Fruit fly (Drosophila melanogaster): Measurements from ENCODE around the gene CG12104.

Gene CG12104

dm6 chr3L:1644920-1645567, 42.6 kb upstream of the CG12104 start, which contains the start of the genes alphaCOP and CG13919 (continued):
- TF ChIP-seq CG7839 (tag; optimal IDR thresholded peaks at IDR 0.05) (peak; percentile 99), zfh2 (GFP tag; optimal IDR thresholded peaks at IDR 0.05) (peak; percentile 93), CTCF (GFP tag; optimal IDR thresholded peaks at IDR 0.05) (peak; percentile 35), Lpt (GFP tag; optimal IDR thresholded peaks at IDR 0.05) (no peak), cas (GFP tag; IDR thresholded peaks at IDR 0.05) (peak; percentile 93), pho (GFP tag; optimal IDR thresholded peaks at IDR 0.05) (peak; percentile 93), Pdp1 (GFP tag; optimal IDR thresholded peaks at IDR 0.05) (peak; percentile 93 to 96), CG11093 (GFP tag; IDR thresholded peaks at IDR 0.05) (peak; percentile 97), odd (GFP tag; optimal IDR thresholded peaks at IDR 0.05) (peak; percentile 90), sens (GFP tag) (peak; percentile 99), CG1647 (GFP tag; optimal IDR thresholded peaks at IDR 0.05) (peak; percentile 96), CG10565 (GFP tag; optimal IDR thresholded peaks at IDR 0.05) (peak; percentile 62), CG9817 (tag; optimal IDR thresholded peaks at IDR 0.05) (peak; percentile 95), CG3838 (GFP tag; optimal IDR thresholded peaks at IDR 0.05) (peak; percentile 89), ken (GFP tag; IDR thresholded peaks at IDR 0.05) (peak; percentile 98), jing (GFP tag; optimal IDR thresholded peaks at IDR 0.05) (peak; percentile 90), Asciz (GFP tag; optimal IDR thresholded peaks at IDR 0.05) (no peak), CG2120 (GFP tag; optimal IDR thresholded peaks at IDR 0.05) (peak; percentile 98), ewg (GFP tag; optimal IDR thresholded peaks at IDR 0.05) (peak; percentile 92), CG16815 (GFP tag; optimal IDR thresholded peaks at IDR 0.05) (peak; percentile 95), CG9609 (GFP tag; optimal IDR thresholded peaks at IDR 0.05) (peak; percentile 88), da (GFP tag; optimal IDR thresholded peaks at IDR 0.05) (peak; percentile 72), CG13424 (tag; optimal IDR thresholded peaks at IDR 0.05) (peak; percentile 97), Fer2 (tag; optimal IDR thresholded peaks at IDR 0.05) (peak; percentile 89), lov (optimal IDR thresholded peaks at IDR 0.05) (no peak), lov (GFP tag; IDR thresholded peaks at IDR 0.05) (peak; percentile 96), CG13894 (tag; optimal IDR thresholded peaks at IDR 0.05) (peak; percentile 91), E2f1 (GFP tag; IDR thresholded peaks at IDR 0.05) (peak; percentile 96), ssp (GFP tag; IDR thresholded peaks at IDR 0.05) (peak; percentile 92), CG3407 (GFP tag; optimal IDR thresholded peaks at IDR 0.05) (peak; percentile 92), Hr3 (GFP tag; optimal IDR thresholded peaks at IDR 0.05) (peak; percentile 98), CG9797 (GFP tag; optimal IDR thresholded peaks at IDR 0.05) (peak; percentile 32), Mes4 (GFP tag; optimal IDR thresholded peaks at IDR 0.05) (peak; percentile 89), crp (GFP tag; optimal IDR thresholded peaks at IDR 0.05) (peak in 1 of 2 experiments; percentile 77), Nf-YC (tag; optimal IDR thresholded peaks at IDR 0.05) (peak; percentile 85), Bgb (GFP tag; IDR thresholded peaks at IDR 0.05; ENCODE audit: partially characterized antibody) (no peak), Dfd (GFP tag; optimal IDR thresholded peaks at IDR 0.05) (no peak), CG6683 (GFP tag; optimal IDR thresholded peaks at IDR 0.05) (peak; percentile 82), NfI (GFP tag; optimal IDR thresholded peaks at IDR 0.05) (peak; percentile 96), ro (GFP tag; IDR thresholded peaks at IDR 0.05) (peak; percentile 94), so (GFP tag; IDR thresholded peaks at IDR 0.05) (peak; percentile 97), CG2875 (GFP tag; optimal IDR thresholded peaks at IDR 0.05) (peak; percentile 89), CrebB (tag; optimal IDR thresholded peaks at IDR 0.05) (peak; percentile 95), CG4707 (GFP tag; optimal IDR thresholded peaks at IDR 0.05) (peak; percentile 92), CG17361 (GFP tag; IDR thresholded peaks at IDR 0.05) (peak; percentile 98), bigmax (GFP tag; optimal IDR thresholded peaks at IDR 0.05) (peak; percentile 20), CG7745 (tag; optimal IDR thresholded peaks at IDR 0.05) (peak; percentile 74), Sin3A (optimal IDR thresholded peaks at IDR 0.05) (peak; percentile 9), pb (GFP tag; optimal IDR thresholded peaks at IDR 0.05) (peak; percentile 77), slbo (GFP tag; IDR thresholded peaks at IDR 0.05) (peak; percentile 99), CG10431 (GFP tag; optimal IDR thresholded peaks at IDR 0.05) (peak; percentile 83)
